Worm (Caenorhabditis elegans) whole organism, L2 larva: ENCODE data around the gene str-232.

Experiments used
- C34F6.9 ChIP-seq: fragments of 150-350 bp; optimal IDR thresholded peaks from 2 replicates; lab custom pipeline; 2014; ENCODE audit warnings: missing biosample characterization, missing genetic modification characterization
- F13H6.1 ChIP-seq: sonication (generic microtip); optimal IDR thresholded peaks from 2 replicates; lab custom pipeline; 2016; ENCODE audit warnings: missing genetic modification characterization, missing compliant biosample characterization
- R02D3.7 ChIP-seq: fragments of 150-350 bp; optimal IDR thresholded peaks from 2 replicates; lab custom pipeline; 2014; ENCODE audit warnings: missing biosample characterization, missing genetic modification characterization
- Y55F3AM.14 ChIP-seq: fragments of 200-800 bp; sonication (Bioruptor generic); optimal IDR thresholded peaks from 2 replicates; lab custom pipeline; 2018; ENCODE audit warnings: mild to moderate bottlenecking, missing genetic modification characterization, missing compliant biosample characterization
- alr-1 ChIP-seq: fragments of 150-350 bp; optimal IDR thresholded peaks from 2 replicates; lab custom pipeline; 2014; ENCODE audit warnings: missing biosample characterization, missing genetic modification characterization
- aly-2 ChIP-seq: fragments of 150-350 bp; optimal IDR thresholded peaks from 2 replicates; lab custom pipeline; 2014; ENCODE audit warnings: missing biosample characterization, missing genetic modification characterization
- blmp-1 ChIP-seq: sonication (generic microtip); optimal IDR thresholded peaks from 2 replicates; lab custom pipeline; 2017; ENCODE audit warnings: missing genetic modification characterization, mild to moderate bottlenecking, missing compliant biosample characterization, antibody characterized with exemption, moderate library complexity; ENCODE audit not compliant: insufficient read depth
- ceh-16 ChIP-seq: fragments of 150-350 bp; optimal IDR thresholded peaks from 2 replicates; lab custom pipeline; 2014; ENCODE audit warnings: missing biosample characterization, missing genetic modification characterization
- ceh-82 ChIP-seq: fragments of 150-350 bp; optimal IDR thresholded peaks from 2 replicates; lab custom pipeline; 2014; ENCODE audit warnings: missing biosample characterization, missing genetic modification characterization
- crh-2 ChIP-seq: sonication (generic microtip); optimal IDR thresholded peaks from 2 replicates; lab custom pipeline; 2017; ENCODE audit warnings: missing biosample characterization, missing genetic modification characterization
- egl-27 ChIP-seq: sonication (generic microtip); optimal IDR thresholded peaks from 3 replicates; lab custom pipeline; 2017; ENCODE audit warnings: missing biosample characterization, missing genetic modification reagents, missing genetic modification characterization
- elt-1 ChIP-seq: fragments of 150-350 bp; optimal IDR thresholded peaks from 2 replicates; lab custom pipeline; 2014; ENCODE audit warnings: missing biosample characterization, missing genetic modification characterization
- elt-3 ChIP-seq: sonication (generic microtip); optimal IDR thresholded peaks from 2 replicates; lab custom pipeline; 2017; ENCODE audit warnings: missing biosample characterization, missing genetic modification characterization
- fos-1 ChIP-seq: fragments of 150-350 bp; optimal IDR thresholded peaks from 2 replicates; lab custom pipeline; 2014; ENCODE audit warnings: missing biosample characterization, missing genetic modification characterization
- gmeb-1 ChIP-seq: fragments of 150-350 bp; optimal IDR thresholded peaks from 2 replicates; lab custom pipeline; 2014; ENCODE audit warnings: missing biosample characterization, missing genetic modification characterization
- lin-11 ChIP-seq: fragments of 150-350 bp; sonication (generic microtip); optimal IDR thresholded peaks from 2 replicates; lab custom pipeline; 2014; ENCODE audit warnings: missing biosample characterization, missing genetic modification characterization, inconsistent platforms, mixed read lengths
- lin-13 ChIP-seq: fragments of 150-350 bp; optimal IDR thresholded peaks from 2 replicates; lab custom pipeline; 2014; ENCODE audit warnings: missing biosample characterization, missing genetic modification reagents, missing genetic modification characterization
- lin-39 ChIP-seq: fragments of 150-350 bp; optimal IDR thresholded peaks from 2 replicates; lab custom pipeline; 2014; ENCODE audit warnings: missing biosample characterization, missing genetic modification reagents, missing genetic modification characterization
- mab-5 ChIP-seq: fragments of 150-350 bp; optimal IDR thresholded peaks from 2 replicates; lab custom pipeline; 2014; ENCODE audit warnings: missing biosample characterization, missing genetic modification characterization
- mbf-1 ChIP-seq: sonication (generic microtip); optimal IDR thresholded peaks from 2 replicates; lab custom pipeline; 2017; ENCODE audit warnings: missing biosample characterization, missing genetic modification characterization
- mdl-1 ChIP-seq, 2 experiments: fragments of 150-350 bp in 1 of 2; sonication (generic microtip) in 1 of 2; optimal IDR thresholded peaks; 2 replicates each; lab custom pipeline; 2017; ENCODE audit warnings: missing biosample characterization in 2 of 2, missing genetic modification characterization in 2 of 2
- nhr-10 ChIP-seq: sonication (generic microtip); optimal IDR thresholded peaks from 2 replicates; lab custom pipeline; 2017; ENCODE audit warnings: missing biosample characterization, missing genetic modification characterization
- nhr-11 ChIP-seq: fragments of 150-350 bp; optimal IDR thresholded peaks from 2 replicates; lab custom pipeline; 2014; ENCODE audit warnings: missing biosample characterization, missing genetic modification characterization
- nhr-12 ChIP-seq: fragments of 150-350 bp; optimal IDR thresholded peaks from 2 replicates; lab custom pipeline; 2014; ENCODE audit warnings: missing biosample characterization, missing genetic modification characterization
- nhr-129 ChIP-seq: fragments of 150-350 bp; optimal IDR thresholded peaks from 2 replicates; lab custom pipeline; 2014; ENCODE audit warnings: missing biosample characterization, missing genetic modification characterization
- nhr-21 ChIP-seq: fragments of 150-350 bp; optimal IDR thresholded peaks from 2 replicates; lab custom pipeline; 2014; ENCODE audit warnings: missing biosample characterization, missing genetic modification characterization
- nhr-23 ChIP-seq: fragments of 150-350 bp; optimal IDR thresholded peaks from 2 replicates; lab custom pipeline; 2014; ENCODE audit warnings: missing biosample characterization, missing genetic modification reagents, missing genetic modification characterization
- nhr-237 ChIP-seq: fragments of 150-350 bp; optimal IDR thresholded peaks from 2 replicates; lab custom pipeline; 2014; ENCODE audit warnings: missing biosample characterization, missing genetic modification characterization
- nhr-25 ChIP-seq: fragments of 150-350 bp; sonication (generic microtip); optimal IDR thresholded peaks from 3 replicates; lab custom pipeline; 2014; ENCODE audit warnings: missing biosample characterization, missing genetic modification characterization
- nhr-6 ChIP-seq: fragments of 150-350 bp; optimal IDR thresholded peaks from 2 replicates; lab custom pipeline; 2014; ENCODE audit warnings: missing biosample characterization, missing genetic modification characterization
- nhr-77 ChIP-seq: fragments of 150-350 bp; optimal IDR thresholded peaks from 2 replicates; lab custom pipeline; 2014; ENCODE audit warnings: missing biosample characterization, missing genetic modification characterization
- peb-1 ChIP-seq: fragments of 150-350 bp; optimal IDR thresholded peaks from 2 replicates; lab custom pipeline; 2014; ENCODE audit warnings: missing biosample characterization, missing genetic modification characterization
- sem-4 ChIP-seq: fragments of 150-350 bp; optimal IDR thresholded peaks from 2 replicates; lab custom pipeline; 2014; ENCODE audit warnings: missing biosample characterization, missing genetic modification reagents, missing genetic modification characterization
- sma-3 ChIP-seq: sonication (generic microtip); optimal IDR thresholded peaks from 2 replicates; lab custom pipeline; 2016; ENCODE audit warnings: missing genetic modification reagents, missing genetic modification characterization, missing compliant biosample characterization
- sma-9 ChIP-seq, 2 experiments: fragments of 150-350 bp in 1 of 2; sonication (generic microtip) in 1 of 2; optimal IDR thresholded peaks; 2 replicates each; lab custom pipeline; 2014 to 2016; ENCODE audit warnings: missing genetic modification characterization in 2 of 2, mild to moderate bottlenecking in 1 of 2, missing biosample characterization in 1 of 2, missing compliant biosample characterization in 1 of 2, missing genetic modification reagents in 1 of 2, moderate library complexity in 1 of 2
- snpc-4 ChIP-seq: fragments of 150-350 bp; optimal IDR thresholded peaks from 2 replicates; lab custom pipeline; 2014; ENCODE audit warnings: missing biosample characterization, missing genetic modification characterization
- unc-39 ChIP-seq: fragments of 150-350 bp; optimal IDR thresholded peaks from 2 replicates; lab custom pipeline; 2014; ENCODE audit warnings: missing biosample characterization, missing genetic modification characterization
- unc-55 ChIP-seq: fragments of 150-350 bp; sonication (generic microtip); optimal IDR thresholded peaks from 3 replicates; lab custom pipeline; 2014; ENCODE audit warnings: missing biosample characterization, missing genetic modification reagents, missing genetic modification characterization
- unc-62 ChIP-seq: fragments of 150-350 bp; optimal IDR thresholded peaks from 2 replicates; lab custom pipeline; 2014; ENCODE audit warnings: missing biosample characterization, missing genetic modification reagents, missing genetic modification characterization
- zag-1 ChIP-seq: fragments of 150-350 bp; optimal IDR thresholded peaks from 2 replicates; lab custom pipeline; 2014; ENCODE audit warnings: missing biosample characterization, missing genetic modification characterization
- ztf-1 ChIP-seq: fragments of 200-800 bp; sonication (Bioruptor generic); conservative IDR thresholded peaks from 2 replicates; pipeline ENCODE4 v1.3.6; 2022; ENCODE audit warnings: missing genetic modification characterization, missing compliant biosample characterization
- ztf-11 ChIP-seq: sonication (generic microtip); optimal IDR thresholded peaks from 2 replicates; lab custom pipeline; 2017; ENCODE audit warnings: missing biosample characterization, missing genetic modification characterization
- ztf-4 ChIP-seq: fragments of 150-350 bp; optimal IDR thresholded peaks from 2 replicates; lab custom pipeline; 2014; ENCODE audit warnings: missing biosample characterization, missing genetic modification characterization

str-232 gene

DNA sequence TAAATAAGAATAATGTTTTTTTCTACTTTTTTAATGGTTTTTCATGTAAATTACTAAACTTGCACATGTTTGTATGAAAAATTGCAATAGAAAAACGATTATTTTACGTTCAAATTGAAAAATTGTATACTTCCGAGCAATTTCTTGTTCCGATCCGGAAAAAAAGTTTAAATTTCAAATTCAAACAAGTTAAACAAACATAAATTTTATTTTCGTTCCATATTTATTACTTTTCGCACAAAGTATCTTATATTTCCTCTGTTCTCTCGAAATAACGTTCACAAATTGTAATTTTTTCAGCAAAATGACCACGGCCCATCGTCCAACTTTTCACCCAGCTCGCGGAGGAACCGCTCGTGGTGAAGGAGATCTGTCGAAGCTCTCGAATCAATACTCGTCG is 7.5 kb upstream of the str-232 start, which contains the start of gene cwc-15:
TSS of gene cwc-15 (plus strand) at position 301 of the 400 bp plus-strand sequence.
- TF ChIP-seq ztf-1 (GFP tag; lab: Robert Waterston, UW) (no peak), nhr-6 (tag; lab: Kevin White, UChicago) (no peak), elt-1 (tag; lab: Kevin White, UChicago) (no peak), lin-13 (GFP tag; lab: Kevin White, UChicago) (no peak), mdl-1 (tag; optimal IDR thresholded peaks at IDR 0.05; lab: Kevin White, UChicago) (no peak), lin-39 (tag; lab: Kevin White, UChicago) (no peak), mbf-1 (no peak), nhr-11 (tag; lab: Kevin White, UChicago) (no peak), gmeb-1 (no peak), C34F6.9 (no peak), ztf-4 (tag; lab: Kevin White, UChicago) (no peak), zag-1 (no peak), blmp-1 (tag; lab: Kevin White, UChicago) (no peak), ceh-82 (tag; lab: Kevin White, UChicago) (no peak), lin-11 (tag; lab: Kevin White, UChicago) (no peak), fos-1 (tag; lab: Kevin White, UChicago) (no peak), mab-5 (tag; lab: Kevin White, UChicago) (no peak), nhr-23 (tag; lab: Kevin White, UChicago) (no peak)

ce11 chrV:16022600-16022999 is 7.0 kb upstream of the str-232 start:
- TF ChIP-seq C34F6.9: peak; percentile 2
- no peak for TF ChIP-seq elt-1 (tag; lab: Kevin White, UChicago)
- TF ChIP-seq nhr-12: no peak
- TF ChIP-seq crh-2 (tag; lab: Kevin White, UChicago): peak; percentile 42
- no peak for TF ChIP-seq Y55F3AM.14 (GFP tag; lab: Kevin White, UChicago)
- TF ChIP-seq fos-1 (tag; lab: Kevin White, UChicago): no peak
- TF ChIP-seq unc-55 (GFP tag; lab: Kevin White, UChicago): peak; percentile 41
- TF ChIP-seq ceh-16 (tag; lab: Kevin White, UChicago): no peak
- no peak for TF ChIP-seq nhr-23 (tag; lab: Kevin White, UChicago)
- no peak for TF ChIP-seq egl-27 (tag; lab: Kevin White, UChicago)
- no peak for TF ChIP-seq nhr-21 (tag; lab: Kevin White, UChicago)
- TF ChIP-seq alr-1 (tag; lab: Kevin White, UChicago): no peak
- TF ChIP-seq ztf-1 (GFP tag; lab: Robert Waterston, UW): no peak
- TF ChIP-seq nhr-77 (tag; lab: Kevin White, UChicago): no peak
- TF ChIP-seq mab-5 (tag; lab: Kevin White, UChicago): no peak
- TF ChIP-seq sma-3 (GFP tag; lab: Kevin White, UChicago): peak; percentile 52
- no peak for TF ChIP-seq sem-4
- TF ChIP-seq ztf-4 (tag; lab: Kevin White, UChicago): no peak
- TF ChIP-seq lin-11 (tag; lab: Kevin White, UChicago): no peak
- no peak for TF ChIP-seq unc-62
- TF ChIP-seq nhr-10 (tag; lab: Kevin White, UChicago): no peak
- TF ChIP-seq lin-13 (GFP tag; lab: Kevin White, UChicago): peak; percentile 4
- TF ChIP-seq aly-2: no peak
- TF ChIP-seq unc-39 (tag; lab: Kevin White, UChicago): no peak
- TF ChIP-seq F13H6.1 (tag; lab: Kevin White, UChicago): no peak
- peak; percentile 12 for TF ChIP-seq nhr-129
- peak; percentile 87 for TF ChIP-seq gmeb-1
- TF ChIP-seq nhr-25 (tag; lab: Kevin White, UChicago): no peak
- TF ChIP-seq R02D3.7 (tag; lab: Kevin White, UChicago): no peak
- no peak for TF ChIP-seq mbf-1
- no peak for TF ChIP-seq peb-1 (tag; lab: Kevin White, UChicago)
- peak; percentile 31 for TF ChIP-seq snpc-4 (tag; lab: Kevin White, UChicago)
- peak; percentile 32 for TF ChIP-seq sma-9 (GFP tag; optimal IDR thresholded peaks at IDR 0.05; lab: Kevin White, UChicago)
- TF ChIP-seq sma-9 (tag; optimal IDR thresholded peaks at IDR 0.05; lab: Kevin White, UChicago): no peak

DNA sequence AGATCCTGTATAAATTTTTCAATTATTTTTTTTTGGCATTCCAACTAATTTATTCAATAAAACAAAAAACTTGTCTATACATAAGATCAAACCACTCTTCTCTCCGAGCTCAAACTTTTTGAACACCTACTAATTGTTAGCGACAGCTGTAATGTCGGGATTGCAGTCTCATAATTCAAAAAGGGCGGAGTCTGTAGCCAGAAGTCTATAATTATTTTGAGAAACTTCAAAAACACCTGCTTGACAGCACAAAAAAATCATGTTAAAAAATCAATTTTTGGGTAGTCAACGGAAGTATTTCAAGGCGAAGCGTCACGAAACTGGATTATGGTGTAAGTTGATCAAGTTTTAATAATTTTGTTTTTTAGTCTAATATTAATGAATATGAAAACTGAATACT is 4.5 kb upstream of the str-232 start, which contains the start of gene srx-44:
TSS of gene srx-44 (plus strand) at position 301 of the 400 bp plus-strand sequence.
- no peak for TF ChIP-seq C34F6.9
- TF ChIP-seq lin-39 (tag; lab: Kevin White, UChicago): no peak
- TF ChIP-seq nhr-23 (tag; lab: Kevin White, UChicago): no peak
- no peak for TF ChIP-seq nhr-11 (tag; lab: Kevin White, UChicago)
- TF ChIP-seq nhr-77 (tag; lab: Kevin White, UChicago): no peak
- no peak for TF ChIP-seq ztf-11 (tag; lab: Kevin White, UChicago)
- TF ChIP-seq mab-5 (tag; lab: Kevin White, UChicago): no peak
- no peak for TF ChIP-seq nhr-237 (tag; lab: Kevin White, UChicago)
- no peak for TF ChIP-seq lin-13 (GFP tag; lab: Kevin White, UChicago)
- no peak for TF ChIP-seq elt-1 (tag; lab: Kevin White, UChicago)
- no peak for TF ChIP-seq ceh-16 (tag; lab: Kevin White, UChicago)
- no peak for TF ChIP-seq sem-4
- no peak for TF ChIP-seq ceh-82 (tag; lab: Kevin White, UChicago)
- no peak for TF ChIP-seq elt-3
- no peak for TF ChIP-seq unc-62
- no peak for TF ChIP-seq gmeb-1
- TF ChIP-seq ztf-4 (tag; lab: Kevin White, UChicago): no peak
- no peak for TF ChIP-seq nhr-6 (tag; lab: Kevin White, UChicago)
- TF ChIP-seq Y55F3AM.14 (GFP tag; lab: Kevin White, UChicago): no peak
